Fruit fly (Drosophila melanogaster): ENCODE data around the gene epsilonCOP.

epsilonCOP gene

DNA sequence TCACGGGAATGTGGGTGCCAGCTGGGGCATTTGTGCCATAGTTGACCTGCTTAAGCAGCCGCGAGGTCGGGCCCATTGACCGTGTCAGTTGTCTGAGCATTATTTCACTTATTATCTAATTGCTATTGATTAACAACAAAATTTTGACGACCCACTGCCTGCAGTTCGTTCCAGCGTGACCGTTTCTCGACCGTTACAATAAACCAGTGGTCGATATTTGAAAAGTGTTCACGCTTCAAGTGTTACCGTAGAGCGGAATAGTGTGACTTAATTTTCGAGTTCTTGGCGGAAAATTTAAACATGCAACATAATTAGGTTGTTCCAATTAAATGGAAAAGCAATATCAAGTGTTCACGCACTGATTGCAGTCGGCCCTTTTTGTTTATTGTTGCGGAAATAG lies 21.4 kb upstream of the epsilonCOP start, which contains the start of gene HemK1 (continued):
- TF ChIP-seq CG10267 (tag; optimal IDR thresholded peaks at IDR 0.05), result peak; percentile 45
- TF ChIP-seq CrebB (tag; optimal IDR thresholded peaks at IDR 0.05), result peak; percentile 15
- TF ChIP-seq CG17802 (tag; optimal IDR thresholded peaks at IDR 0.05), result no peak
- no peak for TF ChIP-seq Camta (GFP tag; optimal IDR thresholded peaks at IDR 0.05)
- no peak for TF ChIP-seq CG6765 (GFP tag; optimal IDR thresholded peaks at IDR 0.05)
- peak; percentile 70 for TF ChIP-seq Bgb (GFP tag; IDR thresholded peaks at IDR 0.05; ENCODE audit: partially characterized antibody)
- TF ChIP-seq CG13296 (GFP tag; optimal IDR thresholded peaks at IDR 0.05), result no peak
- peak; percentile 2 for TF ChIP-seq CHES-1-like (GFP tag; optimal IDR thresholded peaks at IDR 0.05)
- TF ChIP-seq hb (GFP tag; IDR thresholded peaks at IDR 0.05; ENCODE audit: partially characterized antibody), result no peak
- TF ChIP-seq CG17568 (GFP tag; optimal IDR thresholded peaks at IDR 0.05), result no peak
- TF ChIP-seq CG11085 (GFP tag; IDR thresholded peaks at IDR 0.05), result no peak
- TF ChIP-seq Med (GFP tag), result peak; percentile 83
- TF ChIP-seq CG14050 (GFP tag; IDR thresholded peaks at IDR 0.05), result no peak
- TF ChIP-seq Gug (GFP tag; IDR thresholded peaks at IDR 0.05), result no peak
- peak; percentile 5 for TF ChIP-seq CG4707 (GFP tag; optimal IDR thresholded peaks at IDR 0.05)
- TF ChIP-seq Adf1 (GFP tag; IDR thresholded peaks at IDR 0.05), result 0 out of 2 replicates have a peak, but pooled peaks have one; percentile 25
- TF ChIP-seq otp (GFP tag; IDR thresholded peaks at IDR 0.05), result no peak
- no peak for TF ChIP-seq Fer2 (tag; optimal IDR thresholded peaks at IDR 0.05)
- no peak for TF ChIP-seq CG15269 (tag; optimal IDR thresholded peaks at IDR 0.05)
- no peak for TF ChIP-seq PHDP (tag; optimal IDR thresholded peaks at IDR 0.05)
- no peak for TF ChIP-seq tap (tag; optimal IDR thresholded peaks at IDR 0.05)
- TF ChIP-seq CG13894 (tag; optimal IDR thresholded peaks at IDR 0.05), result peak; percentile 26
- TF ChIP-seq fd3F (GFP tag; optimal IDR thresholded peaks at IDR 0.05), result no peak
- no peak for TF ChIP-seq ash1 (GFP tag; optimal IDR thresholded peaks at IDR 0.05)
- TF ChIP-seq sug (tag; optimal IDR thresholded peaks at IDR 0.05), result peak; percentile 53
- no peak for TF ChIP-seq Gsc (GFP tag; IDR thresholded peaks at IDR 0.05)
- no peak for TF ChIP-seq mam (GFP tag; optimal IDR thresholded peaks at IDR 0.05)
- TF ChIP-seq CG1602 (GFP tag; optimal IDR thresholded peaks at IDR 0.05), result no peak
- TF ChIP-seq Myb (GFP tag; optimal IDR thresholded peaks at IDR 0.05), result peak; percentile 88
- TF ChIP-seq CG33557 (GFP tag; optimal IDR thresholded peaks at IDR 0.05), result no peak
- peak; percentile 64 for TF ChIP-seq Ets97D (GFP tag; optimal IDR thresholded peaks at IDR 0.05)
- peak; percentile 40 for TF ChIP-seq gro (GFP tag; optimal IDR thresholded peaks at IDR 0.05)
- TF ChIP-seq CG10543 (GFP tag; optimal IDR thresholded peaks at IDR 0.05), result no peak
- TF ChIP-seq hkb (optimal IDR thresholded peaks at IDR 0.05), result no peak
- TF ChIP-seq hkb (GFP tag; IDR thresholded peaks at IDR 0.05), result no peak
- TF ChIP-seq Dref (GFP tag; IDR thresholded peaks at IDR 0.05), result peak; percentile 38; the same call in 1 of the 2 replicates
- TF ChIP-seq dysf (GFP tag; IDR thresholded peaks at IDR 0.05), result no peak
- TF ChIP-seq CG5180 (GFP tag; optimal IDR thresholded peaks at IDR 0.05), result no peak
- no peak for TF ChIP-seq kay (GFP tag; optimal IDR thresholded peaks at IDR 0.05)
- peak; percentile 69 for TF ChIP-seq YL-1 (GFP tag; optimal IDR thresholded peaks at IDR 0.05)
- no peak for TF ChIP-seq TFAM (GFP tag; optimal IDR thresholded peaks at IDR 0.05)
- TF ChIP-seq CG9797 (GFP tag; optimal IDR thresholded peaks at IDR 0.05), result peak; percentile 99
- peak; percentile 42 for TF ChIP-seq CG11504 (tag; optimal IDR thresholded peaks at IDR 0.05)
- TF ChIP-seq CG6854 (GFP tag; optimal IDR thresholded peaks at IDR 0.05), result no peak
- TF ChIP-seq CG1832 (GFP tag; optimal IDR thresholded peaks at IDR 0.05), result no peak
- TF ChIP-seq tna (GFP tag; IDR thresholded peaks at IDR 0.05; ENCODE audit: partially characterized antibody), result no peak
- TF ChIP-seq CG12659 (GFP tag; optimal IDR thresholded peaks at IDR 0.05), result peak; percentile 72
- no peak for TF ChIP-seq disco-r (GFP tag; optimal IDR thresholded peaks at IDR 0.05)
- no peak for TF ChIP-seq CG32532 (GFP tag; IDR thresholded peaks at IDR 0.05)
- TF ChIP-seq nom (GFP tag; optimal IDR thresholded peaks at IDR 0.05), result no peak
- TF ChIP-seq sd (tag; optimal IDR thresholded peaks at IDR 0.05), result no peak

All from whole organism, embryonic.